Fruit fly (Drosophila melanogaster) whole organism, embryonic: ENCODE measurements around the gene Syt1.

Experiments
- Awh ChIP-seq: fragments of 200-800 bp; sonication (Bioruptor generic); IDR thresholded peaks from 2 replicates; pipeline ENCODE4, ENCODE4 v1.3.6; 2022; ENCODE audit warnings: missing biosample characterization, missing genetic modification characterization
- CG10979 ChIP-seq: fragments of 200-800 bp; sonication (Bioruptor generic); optimal IDR thresholded peaks from 2 replicates; lab custom pipeline; 2018; ENCODE audit warnings: missing biosample characterization, mild to moderate bottlenecking, missing genetic modification characterization, moderate library complexity
- CG11085 ChIP-seq: fragments of 200-800 bp; sonication (Bioruptor generic); IDR thresholded peaks from 2 replicates; pipeline ENCODE4 v1.3.6; 2022; ENCODE audit warnings: missing biosample characterization, missing genetic modification characterization
- CG11504 ChIP-seq: fragments of 200-800 bp; sonication (Bioruptor generic); optimal IDR thresholded peaks from 3 replicates; lab custom pipeline; 2019; ENCODE audit warnings: missing biosample characterization, mild to moderate bottlenecking, missing genetic modification characterization, moderate library complexity
- CG12299 ChIP-seq: fragments of 200-800 bp; sonication (Bioruptor generic); optimal IDR thresholded peaks from 2 replicates; lab custom pipeline; 2018; ENCODE audit warnings: missing biosample characterization, mild to moderate bottlenecking, missing genetic modification characterization
- CG14441 ChIP-seq: fragments of 200-800 bp; sonication (Bioruptor generic); IDR thresholded peaks from 2 replicates; pipeline ENCODE4 v1.3.6; 2022; ENCODE audit warnings: missing biosample characterization, missing genetic modification characterization
- CG14860 ChIP-seq: fragments of 200-800 bp; sonication (Bioruptor generic); IDR thresholded peaks from 3 replicates; pipeline ENCODE4 v1.3.6; 2022; ENCODE audit warnings: missing biosample characterization, missing genetic modification characterization; ENCODE audit not compliant: partially characterized antibody
- CG2120 ChIP-seq: fragments of 200-800 bp; sonication (Bioruptor generic); optimal IDR thresholded peaks from 3 replicates; lab custom pipeline; 2016; ENCODE audit warnings: missing biosample characterization, missing genetic modification characterization
- CG2875 ChIP-seq: fragments of 200-800 bp; sonication (Bioruptor generic); optimal IDR thresholded peaks from 2 replicates; lab custom pipeline; 2017; ENCODE audit warnings: missing biosample characterization, mild to moderate bottlenecking, missing genetic modification characterization, missing genetic modification reagents
- CG33557 ChIP-seq: fragments of 200-800 bp; sonication (Bioruptor generic); optimal IDR thresholded peaks from 2 replicates; lab custom pipeline; 2019; ENCODE audit warnings: missing biosample characterization, mild to moderate bottlenecking, missing genetic modification characterization, moderate library complexity
- CG6175 ChIP-seq: fragments of 200-800 bp; sonication (Bioruptor generic); IDR thresholded peaks from 3 replicates; pipeline ENCODE4 v1.3.6; 2022; ENCODE audit warnings: missing biosample characterization, missing genetic modification characterization
- CG7745 ChIP-seq: fragments of 200-800 bp; sonication (Bioruptor generic); optimal IDR thresholded peaks from 2 replicates; lab custom pipeline; 2018; ENCODE audit warnings: missing biosample characterization, mild to moderate bottlenecking, missing genetic modification characterization, moderate library complexity
- CHES-1-like ChIP-seq: fragments of 200-800 bp; sonication (Bioruptor generic); optimal IDR thresholded peaks from 2 replicates; lab custom pipeline; 2016; ENCODE audit warnings: missing biosample characterization, missing genetic modification characterization
- Chrac-16 ChIP-seq: fragments of 200-800 bp; sonication (Bioruptor generic); optimal IDR thresholded peaks from 3 replicates; lab custom pipeline; 2016; ENCODE audit warnings: missing biosample characterization, missing genetic modification characterization
- Ets65A ChIP-seq: fragments of 200-800 bp; sonication (Bioruptor generic); peaks from one replicate; lab custom pipeline; 2016; ENCODE audit warnings: missing biosample characterization, missing genetic modification characterization
- Opbp ChIP-seq: fragments of 200-800 bp; sonication (Bioruptor generic); IDR thresholded peaks from 3 replicates; pipeline ENCODE4 v1.3.6; 2022; ENCODE audit warnings: missing biosample characterization, missing genetic modification characterization; ENCODE audit not compliant: partially characterized antibody
- Rx ChIP-seq: fragments of 200-800 bp; sonication (Bioruptor generic); IDR thresholded peaks from 2 replicates; pipeline ENCODE4 v1.3.6; 2022; ENCODE audit warnings: missing biosample characterization, missing genetic modification characterization
- Ssrp ChIP-seq: fragments of 200-800 bp; sonication (Bioruptor generic); optimal IDR thresholded peaks from 2 replicates; lab custom pipeline; 2018; ENCODE audit warnings: missing biosample characterization, mild to moderate bottlenecking, missing genetic modification characterization, moderate library complexity
- bbx ChIP-seq: fragments of 200-800 bp; sonication (Bioruptor generic); IDR thresholded peaks from 2 replicates; pipeline ENCODE4 v1.3.6; 2022; ENCODE audit warnings: missing biosample characterization, missing genetic modification characterization; ENCODE audit not compliant: partially characterized antibody
- ham ChIP-seq: fragments of 200-800 bp; sonication (Bioruptor generic); IDR thresholded peaks from 2 replicates; pipeline ENCODE4 v1.3.6; 2022; ENCODE audit warnings: missing biosample characterization, missing genetic modification characterization
- ken ChIP-seq: fragments of 200-800 bp; sonication (Bioruptor generic); IDR thresholded peaks from 3 replicates; pipeline ENCODE4 v1.3.6; 2022; ENCODE audit warnings: missing biosample characterization, missing genetic modification characterization
- mirr ChIP-seq: fragments of 200-800 bp; sonication (Bioruptor generic); optimal IDR thresholded peaks from 3 replicates; lab custom pipeline; 2018; ENCODE audit warnings: missing biosample characterization, mild to moderate bottlenecking, missing genetic modification characterization
- mld ChIP-seq: fragments of 200-800 bp; sonication (Bioruptor generic); IDR thresholded peaks from 3 replicates; pipeline ENCODE4 v1.3.6; 2022; ENCODE audit warnings: missing biosample characterization, missing genetic modification characterization; ENCODE audit not compliant: partially characterized antibody
- nom ChIP-seq: fragments of 200-800 bp; sonication (Bioruptor generic); optimal IDR thresholded peaks from 2 replicates; lab custom pipeline; 2017; ENCODE audit warnings: missing biosample characterization, missing genetic modification characterization, mild to moderate bottlenecking, moderate library complexity, missing genetic modification reagents
- peb ChIP-seq: fragments of 200-800 bp; sonication (Bioruptor generic); IDR thresholded peaks from 2 replicates; pipeline ENCODE4 v1.3.6; 2022; ENCODE audit warnings: missing biosample characterization, missing genetic modification characterization
- pho ChIP-seq: fragments of 200-800 bp; sonication (Bioruptor generic); optimal IDR thresholded peaks from 2 replicates; lab custom pipeline; 2016; ENCODE audit warnings: missing biosample characterization, missing genetic modification characterization
- pnt ChIP-seq: fragments of 200-800 bp; sonication (Bioruptor generic); optimal IDR thresholded peaks from 3 replicates; lab custom pipeline; 2016; ENCODE audit warnings: missing biosample characterization, missing genetic modification characterization
- pros ChIP-seq: fragments of 200-800 bp; sonication (Bioruptor generic); optimal IDR thresholded peaks from 3 replicates; lab custom pipeline; 2019; ENCODE audit warnings: missing biosample characterization, mild to moderate bottlenecking, missing genetic modification characterization, moderate library complexity
- salm ChIP-seq: fragments of 200-800 bp; sonication (Bioruptor generic); optimal IDR thresholded peaks from 2 replicates; lab custom pipeline; 2018; ENCODE audit warnings: missing biosample characterization, mild to moderate bottlenecking, missing genetic modification characterization
- shn ChIP-seq: fragments of 200-800 bp; sonication (Bioruptor generic); optimal IDR thresholded peaks from 3 replicates; lab custom pipeline; 2016; ENCODE audit warnings: missing biosample characterization, missing genetic modification characterization
- tll ChIP-seq, 2 experiments: fragments of 200-800 bp in 1 of 2; fragments of >200 bp in 1 of 2; sonication (Bioruptor generic) in 1 of 2; optimal IDR thresholded peaks; 2 replicates each; lab custom pipeline; 2017 to 2019; ENCODE audit warnings: missing biosample characterization in 2 of 2, missing genetic modification characterization in 2 of 2, mild to moderate bottlenecking in 1 of 2, moderate library complexity in 1 of 2
- unc-4 ChIP-seq: fragments of 200-800 bp; sonication (Bioruptor generic); IDR thresholded peaks from 2 replicates; pipeline ENCODE4 v1.3.6; 2022; ENCODE audit warnings: missing biosample characterization, missing genetic modification characterization; ENCODE audit not compliant: partially characterized antibody
- zf30C ChIP-seq: fragments of 200-800 bp; sonication (Bioruptor generic); optimal IDR thresholded peaks from 3 replicates; lab custom pipeline; 2018; ENCODE audit warnings: missing biosample characterization, mild to moderate bottlenecking, missing genetic modification characterization

The Syt1 gene

DNA sequence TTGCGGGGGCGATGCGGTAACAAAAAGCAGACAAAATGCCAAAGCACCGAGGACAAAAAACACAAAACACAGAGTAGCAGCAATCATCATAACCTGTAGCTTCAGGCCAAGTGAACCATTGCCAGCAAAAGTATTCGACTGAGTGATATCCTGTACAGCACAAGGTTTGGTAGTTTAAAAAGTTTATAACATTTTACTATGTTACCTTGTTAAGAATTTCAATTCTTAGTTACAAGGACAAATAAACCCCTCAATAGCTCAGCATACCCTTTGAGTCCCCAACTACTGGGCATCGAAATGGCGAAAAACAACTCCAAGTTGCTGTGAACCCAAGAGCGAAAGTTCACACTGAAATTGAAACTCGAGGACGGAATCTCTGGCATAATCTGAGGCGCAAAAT, 76.7 kb downstream of the Syt1 start (continued):
- TF ChIP-seq Awh (GFP tag; lab: Robert Waterston, UW): no peak
- no peak for TF ChIP-seq CG7745
- TF ChIP-seq pnt: no peak
- TF ChIP-seq nom (GFP tag; lab: Kevin White, UChicago): no peak
- no peak for TF ChIP-seq unc-4 (GFP tag; lab: Robert Waterston, UW)
- no peak for TF ChIP-seq Ssrp (tag; lab: Kevin White, UChicago)
- no peak for TF ChIP-seq CG11085 (GFP tag; lab: Robert Waterston, UW)
- no peak for TF ChIP-seq CHES-1-like
- no peak for TF ChIP-seq peb (GFP tag; lab: Robert Waterston, UW)
- TF ChIP-seq CG14441 (GFP tag; lab: Robert Waterston, UW): no peak
- TF ChIP-seq CG2875 (GFP tag; lab: Kevin White, UChicago): no peak
- TF ChIP-seq pros (GFP tag; lab: Kevin White, UChicago): no peak
- no peak for TF ChIP-seq mld (GFP tag; lab: Robert Waterston, UW)
- peak; percentile 48 for TF ChIP-seq CG11504 (tag; lab: Kevin White, UChicago)
- TF ChIP-seq CG6175 (GFP tag; lab: Robert Waterston, UW): no peak
- TF ChIP-seq Opbp: no peak
- no peak for TF ChIP-seq Rx (GFP tag; lab: Robert Waterston, UW)
- TF ChIP-seq salm (tag; lab: Kevin White, UChicago): no peak
- no peak for TF ChIP-seq shn (GFP tag; lab: Kevin White, UChicago)
- TF ChIP-seq Ets65A (GFP tag; lab: Kevin White, UChicago): peak; percentile 91
- TF ChIP-seq ken (GFP tag; lab: Robert Waterston, UW): no peak
- TF ChIP-seq Chrac-16 (GFP tag; lab: Kevin White, UChicago): no peak
- peak; percentile 71 for TF ChIP-seq CG2120 (GFP tag; lab: Kevin White, UChicago)
- TF ChIP-seq pho (GFP tag; lab: Kevin White, UChicago): peak; percentile 13
- TF ChIP-seq CG12299: no peak
- no peak for TF ChIP-seq bbx
- TF ChIP-seq ham (GFP tag; lab: Robert Waterston, UW): no peak
- no peak for TF ChIP-seq CG33557
- no peak for TF ChIP-seq tll (GFP tag; optimal IDR thresholded peaks at IDR 0.05; lab: Kevin White, UChicago)
- no peak for TF ChIP-seq CG14860
- TF ChIP-seq zf30C (GFP tag; lab: Kevin White, UChicago): no peak
- TF ChIP-seq mirr: no peak
- TF ChIP-seq CG10979 (tag; lab: Kevin White, UChicago): no peak
